Worm (Caenorhabditis elegans) whole organism, L3 larva: ENCODE measurements around the gene T22C8.6.

Source experiments
- ceh-9 ChIP-seq: sonication (generic microtip); optimal IDR thresholded peaks from 2 replicates; lab custom pipeline; 2018; ENCODE audit warnings: missing biosample characterization, missing genetic modification characterization
- eor-1 ChIP-seq, 2 experiments: fragments of 150-350 bp; optimal IDR thresholded peaks; 2 replicates each; lab custom pipeline; 2014 to 2018; ENCODE audit warnings: missing biosample characterization in 2 of 2, missing genetic modification characterization in 2 of 2
- lin-15B ChIP-seq: fragments of 150-350 bp; optimal IDR thresholded peaks from 2 replicates; lab custom pipeline; 2014; ENCODE audit warnings: missing biosample characterization, missing genetic modification characterization
- nhr-25 ChIP-seq: sonication (generic microtip); optimal IDR thresholded peaks from 2 replicates; lab custom pipeline; 2017; ENCODE audit warnings: missing biosample characterization, missing genetic modification characterization
- skn-1 ChIP-seq: fragments of 150-350 bp; optimal IDR thresholded peaks from 2 replicates; lab custom pipeline; 2014; ENCODE audit warnings: missing biosample characterization, missing genetic modification characterization
- ztf-4 ChIP-seq: fragments of 150-350 bp; optimal IDR thresholded peaks from 2 replicates; lab custom pipeline; 2014; ENCODE audit warnings: missing biosample characterization, missing genetic modification characterization

ce11 chrII:8643627-8644356 lies 13.7 kb upstream of the T22C8.6 start:
- no peak for TF ChIP-seq nhr-25 (tag; lab: Kevin White, UChicago)
- TF ChIP-seq ztf-4 = no peak
- no peak for TF ChIP-seq ceh-9 (tag; lab: Kevin White, UChicago)
- no peak for TF ChIP-seq eor-1 (tag; optimal IDR thresholded peaks at IDR 0.05; lab: Kevin White, UChicago)
- TF ChIP-seq lin-15B (tag; lab: Kevin White, UChicago) = no peak
- no peak for TF ChIP-seq skn-1 (tag; lab: Kevin White, UChicago)
